Fruit fly (Drosophila melanogaster) whole organism, embryonic: Measurements from ENCODE around the gene mof.

Source experiments
- Bdp1 ChIP-seq: fragments of 200-800 bp; sonication (Bioruptor generic); optimal IDR thresholded peaks from 3 replicates; lab custom pipeline; 2016; ENCODE audit warnings: missing biosample characterization, missing genetic modification characterization
- Bteb2 ChIP-seq: fragments of 200-800 bp; sonication (Bioruptor generic); optimal IDR thresholded peaks from 2 replicates; lab custom pipeline; 2016; ENCODE audit warnings: missing biosample characterization, missing genetic modification characterization
- CG10274 ChIP-seq: fragments of 200-800 bp; sonication (Bioruptor generic); optimal IDR thresholded peaks from 3 replicates; lab custom pipeline; 2017; ENCODE audit warnings: missing biosample characterization, mild to moderate bottlenecking, missing genetic modification characterization
- CG10431 ChIP-seq: fragments of 200-800 bp; sonication (Bioruptor generic); optimal IDR thresholded peaks from 3 replicates; lab custom pipeline; 2018; ENCODE audit warnings: missing biosample characterization, mild to moderate bottlenecking, missing genetic modification characterization
- CG11723 ChIP-seq: fragments of 200-800 bp; sonication (Bioruptor generic); optimal IDR thresholded peaks from 2 replicates; lab custom pipeline; 2017; ENCODE audit warnings: missing biosample characterization, mild to moderate bottlenecking, missing genetic modification characterization
- CG13296 ChIP-seq: fragments of 200-800 bp; sonication (Bioruptor generic); optimal IDR thresholded peaks from 3 replicates; lab custom pipeline; 2018; ENCODE audit warnings: missing biosample characterization, mild to moderate bottlenecking, missing genetic modification characterization
- CG14965 ChIP-seq: fragments of 200-800 bp; sonication (Bioruptor generic); optimal IDR thresholded peaks from 2 replicates; lab custom pipeline; 2016; ENCODE audit warnings: missing biosample characterization, missing genetic modification characterization, borderline replicate concordance
- CG17361 ChIP-seq: fragments of 200-800 bp; sonication (Bioruptor generic); IDR thresholded peaks from 3 replicates; pipeline ENCODE4 v1.3.6; 2022; ENCODE audit warnings: missing biosample characterization, missing genetic modification characterization
- CG17385 ChIP-seq: fragments of 200-800 bp; sonication (Bioruptor generic); optimal IDR thresholded peaks from 3 replicates; lab custom pipeline; 2018; ENCODE audit warnings: missing biosample characterization, mild to moderate bottlenecking, missing genetic modification characterization
- CG18262 ChIP-seq: fragments of 200-800 bp; optimal IDR thresholded peaks from 3 replicates; lab custom pipeline; 2019; ENCODE audit warnings: missing biosample characterization, mild to moderate bottlenecking, missing genetic modification characterization, moderate library complexity
- CG2875 ChIP-seq: fragments of 200-800 bp; sonication (Bioruptor generic); optimal IDR thresholded peaks from 2 replicates; lab custom pipeline; 2017; ENCODE audit warnings: missing biosample characterization, mild to moderate bottlenecking, missing genetic modification characterization, missing genetic modification reagents
- CG31365 ChIP-seq: fragments of 200-800 bp; sonication (Bioruptor generic); optimal IDR thresholded peaks from 2 replicates; lab custom pipeline; 2018; ENCODE audit warnings: missing biosample characterization, mild to moderate bottlenecking, missing genetic modification characterization
- CG31388 ChIP-seq: fragments of 200-800 bp; sonication (Bioruptor generic); optimal IDR thresholded peaks from 2 replicates; lab custom pipeline; 2016; ENCODE audit warnings: missing biosample characterization, missing genetic modification characterization
- CG32772 ChIP-seq: fragments of 200-800 bp; sonication (Bioruptor generic); IDR thresholded peaks from 2 replicates; pipeline ENCODE4 v1.3.6; 2022; ENCODE audit warnings: missing biosample characterization, missing genetic modification characterization
- CG33557 ChIP-seq: fragments of 200-800 bp; sonication (Bioruptor generic); optimal IDR thresholded peaks from 2 replicates; lab custom pipeline; 2019; ENCODE audit warnings: missing biosample characterization, mild to moderate bottlenecking, missing genetic modification characterization, moderate library complexity
- CG3407 ChIP-seq: fragments of 200-800 bp; sonication (Bioruptor generic); optimal IDR thresholded peaks from 2 replicates; lab custom pipeline; 2018; ENCODE audit warnings: missing biosample characterization, mild to moderate bottlenecking, missing genetic modification characterization
- CG4730 ChIP-seq: fragments of 200-800 bp; sonication (Bioruptor generic); IDR thresholded peaks from 2 replicates; pipeline ENCODE4 v1.3.6; 2022; ENCODE audit warnings: missing biosample characterization, missing genetic modification characterization
- CG5245 ChIP-seq: fragments of 200-800 bp; sonication (Bioruptor generic); optimal IDR thresholded peaks from 3 replicates; lab custom pipeline; 2016; ENCODE audit warnings: missing biosample characterization, missing genetic modification characterization
- CG6791 ChIP-seq: fragments of 200-800 bp; sonication (Bioruptor generic); IDR thresholded peaks from 3 replicates; pipeline ENCODE4 v1.3.6; 2022; ENCODE audit warnings: missing biosample characterization, missing genetic modification characterization; ENCODE audit not compliant: partially characterized antibody
- CG9609 ChIP-seq: fragments of 200-800 bp; sonication (Bioruptor generic); optimal IDR thresholded peaks from 3 replicates; lab custom pipeline; 2016; ENCODE audit warnings: missing biosample characterization, missing genetic modification characterization
- D ChIP-seq, 2 experiments: fragments of 200-800 bp in 1 of 2; fragments of >200 bp in 1 of 2; sonication (Bioruptor generic) in 1 of 2; optimal IDR thresholded peaks; 2 replicates in 1 of 2; 3 replicates in 1 of 2; lab custom pipeline; 2017; ENCODE audit warnings: mild to moderate bottlenecking in 1 of 2, missing biosample characterization in 1 of 2, missing genetic modification characterization in 1 of 2, missing genetic modification reagents in 1 of 2
- D19A ChIP-seq: fragments of 200-800 bp; optimal IDR thresholded peaks from 3 replicates; lab custom pipeline; 2019; ENCODE audit warnings: missing biosample characterization, mild to moderate bottlenecking, missing genetic modification characterization, moderate library complexity
- Deaf1 ChIP-seq: fragments of 200-800 bp; optimal IDR thresholded peaks from 3 replicates; lab custom pipeline; 2019; ENCODE audit warnings: missing biosample characterization, mild to moderate bottlenecking, missing genetic modification characterization, moderate library complexity
- Dek ChIP-seq: fragments of 200-800 bp; sonication (Bioruptor generic); optimal IDR thresholded peaks from 3 replicates; lab custom pipeline; 2019; ENCODE audit warnings: missing biosample characterization, mild to moderate bottlenecking, missing genetic modification characterization, moderate library complexity
- Dfd ChIP-seq, 2 experiments: fragments of >200 bp; optimal IDR thresholded peaks; 2 replicates each; lab custom pipeline; 2017; ENCODE audit warnings: missing biosample characterization in 2 of 2, missing genetic modification characterization in 2 of 2
- Fer3 ChIP-seq: fragments of 200-800 bp; sonication (Bioruptor generic); optimal IDR thresholded peaks from 2 replicates; lab custom pipeline; 2018; ENCODE audit warnings: missing biosample characterization, mild to moderate bottlenecking, missing genetic modification characterization, moderate library complexity
- HLHmδ ChIP-seq: fragments of 200-800 bp; sonication (Bioruptor generic); optimal IDR thresholded peaks from 2 replicates; lab custom pipeline; 2018; ENCODE audit warnings: missing biosample characterization, mild to moderate bottlenecking, missing genetic modification characterization, moderate library complexity
- Meics ChIP-seq: fragments of 200-800 bp; sonication (Bioruptor generic); optimal IDR thresholded peaks from 2 replicates; lab custom pipeline; 2017; ENCODE audit warnings: missing biosample characterization, mild to moderate bottlenecking, missing genetic modification characterization
- aop ChIP-seq: fragments of 200-800 bp; sonication (Bioruptor generic); IDR thresholded peaks from 2 replicates; pipeline ENCODE4 v1.3.6; 2022; ENCODE audit warnings: missing biosample characterization, missing genetic modification characterization
- ara ChIP-seq: fragments of 200-800 bp; sonication (Bioruptor generic); IDR thresholded peaks from 2 replicates; pipeline ENCODE4 v1.3.6; 2022; ENCODE audit warnings: missing biosample characterization, missing genetic modification characterization
- cato ChIP-seq: fragments of 200-800 bp; sonication (Bioruptor generic); optimal IDR thresholded peaks from 2 replicates; lab custom pipeline; 2016; ENCODE audit warnings: missing biosample characterization, missing genetic modification characterization, borderline replicate concordance
- cg ChIP-seq: fragments of 200-800 bp; sonication (Bioruptor generic); optimal IDR thresholded peaks from 3 replicates; lab custom pipeline; 2019; ENCODE audit warnings: missing biosample characterization, mild to moderate bottlenecking, missing genetic modification characterization, moderate library complexity
- crp ChIP-seq, 2 experiments: fragments of 200-800 bp; sonication (Bioruptor generic); optimal IDR thresholded peaks; 2 replicates in 1 of 2; 3 replicates in 1 of 2; lab custom pipeline; 2017; ENCODE audit warnings: missing biosample characterization in 2 of 2, missing genetic modification characterization in 2 of 2, mild to moderate bottlenecking in 1 of 2, moderate library complexity in 1 of 2
- dysf ChIP-seq: fragments of 200-800 bp; sonication (Bioruptor generic); IDR thresholded peaks from 3 replicates; pipeline ENCODE4 v1.3.6; 2022; ENCODE audit warnings: missing biosample characterization, missing genetic modification characterization
- en ChIP-seq: fragments of 200-800 bp; sonication (Bioruptor generic); optimal IDR thresholded peaks from 2 replicates; lab custom pipeline; 2016; ENCODE audit warnings: missing biosample characterization, missing genetic modification characterization
- esg ChIP-seq: fragments of 200-800 bp; sonication (Bioruptor generic); conservative IDR thresholded peaks from 2 replicates; pipeline ENCODE4 v1.3.6; 2022; ENCODE audit warnings: missing biosample characterization, missing genetic modification characterization
- ewg ChIP-seq: fragments of 200-800 bp; sonication (Bioruptor generic); optimal IDR thresholded peaks from 3 replicates; lab custom pipeline; 2017; ENCODE audit warnings: mild to moderate bottlenecking, missing biosample characterization, missing genetic modification reagents, missing genetic modification characterization
- ftz-f1 ChIP-seq: fragments of 200-800 bp; sonication (Bioruptor generic); optimal IDR thresholded peaks from 2 replicates; lab custom pipeline; 2016; ENCODE audit warnings: missing biosample characterization, missing genetic modification characterization
- hkb ChIP-seq, 2 experiments: fragments of 200-800 bp in 1 of 2; fragments of >200 bp in 1 of 2; sonication (Bioruptor generic) in 1 of 2; IDR thresholded peaks in 1 of 2; optimal IDR thresholded peaks in 1 of 2; 2 replicates each; pipeline versions ENCODE4 v1.3.6 to Lab custom; 2017 to 2022; ENCODE audit warnings: missing biosample characterization in 1 of 2, missing genetic modification characterization in 1 of 2
- kay ChIP-seq: fragments of 200-800 bp; sonication (Bioruptor generic); optimal IDR thresholded peaks from 2 replicates; lab custom pipeline; 2016; ENCODE audit warnings: missing biosample characterization, missing genetic modification characterization
- klu ChIP-seq: fragments of 200-800 bp; sonication (Bioruptor generic); IDR thresholded peaks from 2 replicates; pipeline ENCODE4 v1.3.6; 2022; ENCODE audit warnings: missing biosample characterization, missing genetic modification characterization
- pan ChIP-seq, 4 experiments: fragments of >200 bp in 3 of 4; fragments of 200-800 bp in 1 of 4; sonication (Bioruptor generic) in 1 of 4; optimal IDR thresholded peaks in 3 of 4; IDR thresholded peaks in 1 of 4; 2 replicates each; pipeline versions ENCODE4 v1.3.6 to Lab custom; 2017 to 2022; ENCODE audit warnings: missing biosample characterization in 2 of 4, missing genetic modification characterization in 2 of 4, mixed read lengths in 1 of 4
- pb ChIP-seq: fragments of 200-800 bp; sonication (Bioruptor generic); optimal IDR thresholded peaks from 3 replicates; lab custom pipeline; 2016; ENCODE audit warnings: missing biosample characterization, missing genetic modification characterization
- ro ChIP-seq: fragments of 200-800 bp; sonication (Bioruptor generic); IDR thresholded peaks from 2 replicates; pipeline ENCODE4 v1.3.6; 2022; ENCODE audit warnings: missing biosample characterization, missing genetic modification characterization
- sqz ChIP-seq: fragments of 200-800 bp; sonication (Bioruptor generic); optimal IDR thresholded peaks from 3 replicates; lab custom pipeline; 2018; ENCODE audit warnings: missing biosample characterization, mild to moderate bottlenecking, missing genetic modification characterization
- stwl ChIP-seq: fragments of 200-800 bp; sonication (Bioruptor generic); optimal IDR thresholded peaks from 3 replicates; lab custom pipeline; 2018; ENCODE audit warnings: missing biosample characterization, mild to moderate bottlenecking, missing genetic modification characterization, moderate library complexity
- tna ChIP-seq: fragments of 200-800 bp; sonication (Bioruptor generic); IDR thresholded peaks from 2 replicates; pipeline ENCODE4 v1.3.6; 2022; ENCODE audit warnings: missing biosample characterization, missing genetic modification characterization; ENCODE audit not compliant: partially characterized antibody
- trh ChIP-seq: fragments of 200-800 bp; sonication (Bioruptor generic); optimal IDR thresholded peaks from 2 replicates; lab custom pipeline; 2016; ENCODE audit warnings: missing biosample characterization, missing genetic modification characterization
- yki ChIP-seq: fragments of >200 bp; optimal IDR thresholded peaks from 3 replicates; lab custom pipeline; 2018
- z ChIP-seq: fragments of 200-800 bp; sonication (Bioruptor generic); IDR thresholded peaks from 3 replicates; pipeline ENCODE4 v1.3.6; 2022; ENCODE audit warnings: missing biosample characterization, missing genetic modification characterization

The mof gene

DNA sequence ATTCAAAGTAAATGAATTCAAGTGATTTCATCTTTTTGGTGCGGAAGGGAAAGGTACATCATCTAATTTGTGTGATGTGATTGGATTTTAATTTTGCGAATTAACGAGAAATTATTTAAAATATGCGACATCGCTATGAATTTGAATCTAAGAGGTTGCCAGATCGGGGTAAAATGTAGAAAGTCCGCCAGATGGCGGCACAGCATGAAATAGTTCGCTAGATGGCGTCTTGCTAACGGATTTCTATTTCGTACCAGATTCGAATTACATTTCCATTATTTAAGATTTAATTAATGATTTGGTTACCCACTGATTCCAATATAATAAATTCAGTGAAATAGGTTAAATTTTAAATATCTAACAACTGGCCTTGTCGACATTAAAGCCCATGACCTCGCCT is 6.7 kb upstream of the mof start (continued):
- TF ChIP-seq CG33557 (GFP tag; lab: Kevin White, UChicago) (no peak), hkb (optimal IDR thresholded peaks at IDR 0.05; lab: Kevin White, UChicago) (no peak), hkb (GFP tag; IDR thresholded peaks at IDR 0.05; lab: Robert Waterston, UW) (0 out of 2 replicates have a peak, but pooled peaks have one; percentile 26), CG5245 (GFP tag; lab: Kevin White, UChicago) (peak; percentile 10), sqz (no peak), CG31388 (no peak), CG10274 (GFP tag; lab: Kevin White, UChicago) (no peak), aop (no peak), yki (lab: Kevin White, UChicago) (no peak), CG4730 (no peak), CG18262 (tag; lab: Kevin White, UChicago) (no peak), z (GFP tag; lab: Robert Waterston, UW) (no peak), pan (optimal IDR thresholded peaks at IDR 0.05; lab: Kevin White, UChicago) (no peak), pan (GFP tag; optimal IDR thresholded peaks at IDR 0.05 in 1 of 2, IDR thresholded peaks at IDR 0.05 in 1 of 2) (peak in 1 of 2 experiments; percentile 42), pb (GFP tag; lab: Kevin White, UChicago) (peak; percentile 13), D19A (tag; lab: Kevin White, UChicago) (no peak), CG32772 (GFP tag; lab: Robert Waterston, UW) (no peak), en (peak; percentile 11), klu (GFP tag; lab: Robert Waterston, UW) (no peak), ara (no peak), Fer3 (tag; lab: Kevin White, UChicago) (peak; percentile 15), dysf (GFP tag; lab: Robert Waterston, UW) (peak; percentile 40; the same call in 2 of the 3 replicates), tna (no peak), cg (GFP tag; lab: Kevin White, UChicago) (no peak), ftz-f1 (GFP tag; lab: Kevin White, UChicago) (no peak), CG11723 (no peak), D (optimal IDR thresholded peaks at IDR 0.05; lab: Kevin White, UChicago) (no peak), D (GFP tag; optimal IDR thresholded peaks at IDR 0.05; lab: Kevin White, UChicago) (no peak), CG3407 (GFP tag; lab: Kevin White, UChicago) (no peak), Bteb2 (GFP tag; lab: Kevin White, UChicago) (no peak), ewg (peak; percentile 20), CG17361 (GFP tag; lab: Robert Waterston, UW) (peak; percentile 36; the same call in 1 of the 3 replicates), CG2875 (GFP tag; lab: Kevin White, UChicago) (no peak), ro (no peak), CG9609 (GFP tag; lab: Kevin White, UChicago) (peak; percentile 6), Dek (no peak), Meics (GFP tag; lab: Kevin White, UChicago) (peak; percentile 46), CG13296 (GFP tag; lab: Kevin White, UChicago) (no peak), CG6791 (GFP tag; lab: Robert Waterston, UW) (peak; percentile 50; the same call in 1 of the 3 replicates), HLHmδ (no peak), crp (GFP tag; optimal IDR thresholded peaks at IDR 0.05; lab: Kevin White, UChicago) (no peak), CG10431 (GFP tag; lab: Kevin White, UChicago) (no peak), CG14965 (GFP tag; lab: Kevin White, UChicago) (no peak), CG17385 (no peak), kay (GFP tag; lab: Kevin White, UChicago) (no peak), Bdp1 (GFP tag; lab: Kevin White, UChicago) (no peak), trh (GFP tag; lab: Kevin White, UChicago) (no peak), cato (no peak), CG31365 (tag; lab: Kevin White, UChicago) (no peak), esg (no peak), Dfd (GFP tag; optimal IDR thresholded peaks at IDR 0.05; lab: Kevin White, UChicago) (no peak), Deaf1 (tag; lab: Kevin White, UChicago) (no peak), stwl (tag; lab: Kevin White, UChicago) (peak; percentile 61)
